Fruit fly (Drosophila melanogaster): ENCODE measurements around the gene Gss2.

DNA sequence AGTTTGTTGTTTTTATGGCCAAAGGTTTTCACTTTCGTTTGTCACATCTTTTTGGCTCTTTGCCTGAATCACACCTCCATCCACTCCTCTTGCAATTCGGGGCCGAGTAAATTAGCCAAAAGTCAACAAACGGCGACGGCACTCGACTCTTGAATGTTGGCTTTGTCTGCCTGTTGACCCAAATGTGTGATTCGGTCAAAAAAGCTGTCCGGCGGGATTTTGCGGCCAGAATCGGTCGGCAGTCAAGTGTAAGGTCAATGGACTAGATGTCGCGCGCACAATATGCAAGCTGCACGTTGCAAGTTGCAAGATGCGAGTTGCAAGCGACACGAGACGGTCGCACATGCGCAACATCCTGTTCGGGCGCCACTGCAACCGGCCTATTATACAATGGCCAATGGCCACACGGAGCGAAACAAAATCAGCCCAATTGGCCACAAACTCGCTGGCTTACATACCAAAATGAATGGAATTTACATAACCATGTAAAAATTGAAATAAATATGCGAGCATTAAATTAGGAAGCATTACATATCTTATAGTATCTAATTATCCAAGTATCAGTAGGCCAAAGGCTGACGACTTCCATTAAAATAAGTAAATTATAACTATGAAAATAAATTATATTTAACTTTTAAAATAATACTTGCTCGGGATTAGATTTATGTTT, 18.2 kb downstream of the Gss2 start:
- TF ChIP-seq CG8478 (optimal IDR thresholded peaks at IDR 0.05), result no peak
- TF ChIP-seq EcR (GFP tag; optimal IDR thresholded peaks at IDR 0.05), result peak in 1 of 2 experiments; percentile 62
- no peak for TF ChIP-seq psq (optimal IDR thresholded peaks at IDR 0.05)
- no peak for TF ChIP-seq usp (GFP tag; optimal IDR thresholded peaks at IDR 0.05)
